Worm (Caenorhabditis elegans): ENCODE measurements around the gene T24H10.4.

DNA sequence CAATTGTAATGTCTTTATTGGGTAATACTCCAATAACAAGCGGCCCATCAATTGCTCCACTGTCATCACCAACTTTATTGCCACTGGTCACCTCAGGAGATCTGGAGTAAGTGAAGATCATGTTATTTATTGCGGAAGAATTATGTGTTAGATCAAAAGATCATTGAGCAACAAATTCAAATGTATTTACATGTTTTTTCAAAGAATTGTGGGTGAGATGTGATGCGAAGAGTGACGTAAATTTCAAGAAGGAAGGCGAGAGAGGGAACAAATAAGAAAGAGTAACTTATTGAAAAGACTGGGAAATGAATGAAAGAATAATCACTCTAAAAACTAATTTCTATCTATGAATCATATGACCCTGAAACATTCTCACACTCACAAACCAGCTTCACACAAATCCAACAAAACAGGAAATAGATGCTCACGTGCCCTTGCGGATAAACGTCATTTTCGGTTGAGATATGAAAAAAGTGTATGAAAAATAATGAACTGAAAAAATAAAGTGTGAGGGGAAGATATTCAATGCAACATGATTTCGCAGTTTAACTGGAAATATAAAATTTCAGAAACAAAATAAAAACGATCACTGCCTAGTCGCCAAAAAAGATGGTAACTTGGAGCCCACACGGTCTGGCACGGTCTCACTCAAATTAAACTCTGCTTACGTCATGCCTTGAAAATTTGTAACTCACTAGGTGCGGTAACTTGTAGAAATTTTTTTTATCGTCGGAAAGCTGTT, 11.7 kb downstream of the T24H10.4 start:
- TF ChIP-seq him-1 (tag; optimal IDR thresholded peaks at IDR 0.05) (no peak), dao-5 (tag; optimal IDR thresholded peaks at IDR 0.05) (no peak)
